Worm (Caenorhabditis elegans): ENCODE measurements around the gene catp-5.

DNA sequence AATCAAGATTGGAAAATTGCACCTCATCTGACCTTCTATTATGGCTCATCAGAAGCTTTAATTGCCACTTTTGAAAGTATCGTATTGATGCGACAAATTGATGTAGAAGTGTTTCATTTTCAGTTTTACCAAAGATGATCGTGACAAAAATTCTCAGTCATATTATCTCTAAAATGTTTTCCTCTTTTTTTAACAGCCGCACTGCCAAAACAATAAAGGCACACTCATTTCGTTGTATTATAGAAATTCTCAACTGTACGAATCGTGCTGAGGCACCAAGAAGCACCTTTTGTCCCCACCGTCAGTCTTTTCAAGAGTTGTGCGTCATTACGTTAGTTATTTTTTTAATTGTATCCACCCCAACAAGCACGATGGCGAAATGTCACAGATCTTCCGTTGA lies 9.3 kb upstream of the catp-5 start, which contains the start of gene K07E3.9:
- TF ChIP-seq unc-62 (GFP tag; optimal IDR thresholded peaks at IDR 0.05 in 1 of 2): no peak
- TF ChIP-seq unc-62 (tag; optimal IDR thresholded peaks at IDR 0.05): no peak
- TF ChIP-seq zip-11 (GFP tag; IDR thresholded peaks at IDR 0.05): no peak
- TF ChIP-seq nhr-11 (tag; optimal IDR thresholded peaks at IDR 0.05): no peak
- TF ChIP-seq lin-39 (tag; optimal IDR thresholded peaks at IDR 0.05): no peak
- no peak for TF ChIP-seq pha-4 (GFP tag; IDR thresholded peaks at IDR 0.05)
- no peak for TF ChIP-seq pha-4 (tag; optimal IDR thresholded peaks at IDR 0.05)
- TF ChIP-seq lim-7 (GFP tag; IDR thresholded peaks at IDR 0.05): no peak
- TF ChIP-seq hmg-1.1 (GFP tag; IDR thresholded peaks at IDR 0.05): no peak
- TF ChIP-seq dpl-1 (GFP tag; optimal IDR thresholded peaks at IDR 0.05): no peak
- TF ChIP-seq ama-1 (optimal IDR thresholded peaks at IDR 0.05): no peak
- TF ChIP-seq lin-15B (tag; optimal IDR thresholded peaks at IDR 0.05): no peak

Data from whole organism, L4 larva.